Worm (Caenorhabditis elegans) whole organism, mixed stage, embryonic: ENCODE results near the gene M03C11.9.

Source experiments
- ces-1 ChIP-seq: fragments of 150-350 bp; optimal IDR thresholded peaks from 2 replicates; lab custom pipeline; 2014; ENCODE audit warnings: missing biosample characterization, missing genetic modification reagents, missing genetic modification characterization
- nhr-237 ChIP-seq: fragments of 150-350 bp; optimal IDR thresholded peaks from 2 replicates; lab custom pipeline; 2014; ENCODE audit warnings: missing biosample characterization, missing genetic modification characterization
- unc-62 ChIP-seq: fragments of 150-350 bp; optimal IDR thresholded peaks from 2 replicates; lab custom pipeline; 2014; ENCODE audit warnings: missing biosample characterization, missing genetic modification reagents, missing genetic modification characterization

DNA sequence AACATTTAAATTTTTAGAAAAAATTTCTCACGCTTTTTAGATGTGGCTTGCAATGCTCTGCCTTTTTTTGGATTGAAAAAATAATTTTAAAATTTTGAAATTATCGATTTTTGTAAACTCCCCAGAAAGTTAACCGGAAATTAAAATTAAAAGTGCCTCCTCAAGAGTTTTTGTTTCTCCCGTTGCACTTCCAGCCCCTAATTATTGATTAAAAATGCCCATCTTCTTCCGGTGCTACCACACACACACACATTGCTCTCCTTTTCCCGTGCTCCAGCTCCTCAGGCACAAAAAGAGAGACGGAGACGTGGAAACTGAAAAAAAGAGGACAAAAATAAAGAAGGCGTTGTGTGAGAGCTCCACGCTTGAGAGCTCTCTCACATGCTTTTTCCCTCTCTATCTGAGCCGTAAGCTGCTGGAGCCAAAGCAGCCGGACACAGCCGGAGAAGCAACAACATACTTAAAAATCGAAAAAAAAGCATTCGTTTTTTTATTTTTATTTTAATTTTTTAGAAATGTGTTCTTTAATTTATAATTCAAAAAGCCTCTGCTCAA, 24.1 kb downstream of the M03C11.9 start:
- TF ChIP-seq unc-62 (no peak), ces-1 (GFP tag; lab: Kevin White, UChicago) (peak; percentile 31), nhr-237 (tag; lab: Kevin White, UChicago) (no peak)
